Worm (Caenorhabditis elegans): ENCODE data around the gene ZC518.8.

DNA sequence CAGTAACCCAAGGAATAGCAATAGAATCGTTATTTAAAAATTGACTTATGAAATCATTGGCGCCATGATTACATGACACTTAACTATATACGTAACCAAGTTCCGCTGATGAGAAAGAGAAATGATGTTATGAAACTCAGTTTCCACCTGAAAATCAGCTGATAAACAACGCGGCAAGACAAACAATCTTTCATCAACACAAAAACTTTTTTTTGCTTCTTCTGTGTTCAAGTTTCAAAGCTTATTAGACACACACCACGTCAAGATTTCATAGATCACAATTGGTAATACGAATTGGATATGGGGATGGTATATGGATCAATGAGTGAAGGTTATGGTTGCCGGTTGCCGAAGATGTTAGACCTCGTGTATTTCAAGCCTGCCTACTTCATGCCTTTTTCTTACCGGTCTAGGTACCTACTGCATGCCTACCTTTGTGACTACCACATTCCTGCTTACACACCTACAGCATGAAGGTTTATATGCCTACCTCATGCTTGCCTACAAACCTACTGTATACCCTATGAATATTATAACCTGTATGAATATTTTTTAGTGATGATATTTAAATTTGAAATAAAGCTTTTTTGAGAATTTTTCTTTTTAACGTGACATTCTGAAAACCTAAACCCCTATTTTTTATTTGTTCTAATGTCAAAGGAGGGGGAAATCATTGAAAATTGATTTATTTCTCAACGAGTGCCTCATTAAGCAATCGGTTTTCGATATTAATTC lies 24.6 kb downstream of the ZC518.8 start, which contains the start of the genes F19B6.10 and wht-5:
- TF ChIP-seq unc-39 (tag; optimal IDR thresholded peaks at IDR 0.05) (no peak), nhr-77 (tag; optimal IDR thresholded peaks at IDR 0.05) (no peak), nhr-76 (tag; optimal IDR thresholded peaks at IDR 0.05) (no peak)

Measured in whole organism, L3 larva.